Fruit fly (Drosophila melanogaster): ENCODE measurements around the gene Pih1D1.

Gene Pih1D1

DNA sequence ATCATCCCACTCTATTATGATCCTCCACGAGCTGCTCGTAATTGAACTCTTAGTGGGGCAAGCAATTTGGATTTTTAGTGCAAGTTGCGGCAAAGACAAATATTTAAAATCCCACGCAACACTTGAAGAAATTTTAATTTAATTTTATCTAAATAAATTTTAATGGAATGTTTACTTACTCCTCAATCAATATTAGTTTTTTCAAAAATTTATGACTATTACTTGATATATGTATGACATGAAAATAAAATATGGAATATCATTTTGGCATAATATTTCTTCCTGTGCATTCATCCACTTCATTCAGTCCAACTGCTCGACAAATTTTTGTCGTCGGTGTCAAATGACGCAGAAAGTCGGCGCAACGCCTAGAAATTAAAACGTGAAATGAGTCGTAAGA, 28.4 kb upstream of the Pih1D1 start (continued):
- TF ChIP-seq CG3281 (GFP tag; optimal IDR thresholded peaks at IDR 0.05): no peak
- no peak for TF ChIP-seq Ets65A (GFP tag)
- TF ChIP-seq CG6854 (GFP tag; optimal IDR thresholded peaks at IDR 0.05): no peak
- no peak for TF ChIP-seq CG3847 (GFP tag; IDR thresholded peaks at IDR 0.05)
- no peak for TF ChIP-seq nerfin-1 (tag; optimal IDR thresholded peaks at IDR 0.05)
- no peak for TF ChIP-seq sens-2 (GFP tag; IDR thresholded peaks at IDR 0.05)
- no peak for TF ChIP-seq CG17186 (GFP tag; optimal IDR thresholded peaks at IDR 0.05)
- no peak for TF ChIP-seq tin (GFP tag; optimal IDR thresholded peaks at IDR 0.05)
- TF ChIP-seq gfzf (GFP tag; optimal IDR thresholded peaks at IDR 0.05): no peak
- TF ChIP-seq CkIIα-i1 (GFP tag; IDR thresholded peaks at IDR 0.05): no peak
- TF ChIP-seq insv (GFP tag; optimal IDR thresholded peaks at IDR 0.05): no peak
- no peak for TF ChIP-seq ind (GFP tag; optimal IDR thresholded peaks at IDR 0.05)
- no peak for TF ChIP-seq CG8290 (GFP tag; optimal IDR thresholded peaks at IDR 0.05)
- no peak for TF ChIP-seq CG8290 (tag; optimal IDR thresholded peaks at IDR 0.05)
- TF ChIP-seq H2.0 (GFP tag; IDR thresholded peaks at IDR 0.05): no peak
- TF ChIP-seq CG12659 (GFP tag; optimal IDR thresholded peaks at IDR 0.05): peak; percentile 3
- no peak for TF ChIP-seq CG5953 (GFP tag; IDR thresholded peaks at IDR 0.05)
- no peak for TF ChIP-seq Kr (GFP tag; optimal IDR thresholded peaks at IDR 0.05)
- TF ChIP-seq CG15514 (GFP tag; optimal IDR thresholded peaks at IDR 0.05): no peak
- TF ChIP-seq CG12219 (GFP tag; optimal IDR thresholded peaks at IDR 0.05): no peak
- no peak for TF ChIP-seq CG33557 (GFP tag; optimal IDR thresholded peaks at IDR 0.05)
- no peak for TF ChIP-seq Sin3A (optimal IDR thresholded peaks at IDR 0.05)
- no peak for TF ChIP-seq ERR (GFP tag; optimal IDR thresholded peaks at IDR 0.05)
- TF ChIP-seq nmo (GFP tag; optimal IDR thresholded peaks at IDR 0.05): peak; percentile 32
- peak in 1 of 2 experiments; percentile 63 for TF ChIP-seq Hr51 (GFP tag; optimal IDR thresholded peaks at IDR 0.05)
- TF ChIP-seq CG11504 (tag; optimal IDR thresholded peaks at IDR 0.05): peak; percentile 38
- TF ChIP-seq hbn (GFP tag; IDR thresholded peaks at IDR 0.05; ENCODE audit: partially characterized antibody): no peak
- TF ChIP-seq gt (GFP tag; IDR thresholded peaks at IDR 0.05): no peak
- no peak for TF ChIP-seq hth (optimal IDR thresholded peaks at IDR 0.05)
- no peak for TF ChIP-seq CG34376 (GFP tag; optimal IDR thresholded peaks at IDR 0.05)
- no peak for TF ChIP-seq Dll (GFP tag; IDR thresholded peaks at IDR 0.05; ENCODE audit: partially characterized antibody)
- TF ChIP-seq kni (GFP tag; optimal IDR thresholded peaks at IDR 0.05): no peak
- TF ChIP-seq Hr3 (GFP tag; optimal IDR thresholded peaks at IDR 0.05): peak; percentile 15
- peak in 1 of 2 experiments; percentile 29 for TF ChIP-seq bsh (GFP tag; optimal IDR thresholded peaks at IDR 0.05)
- TF ChIP-seq pho (GFP tag; optimal IDR thresholded peaks at IDR 0.05): no peak
- no peak for TF ChIP-seq sisA (GFP tag; IDR thresholded peaks at IDR 0.05)
- TF ChIP-seq Vsx1 (GFP tag; optimal IDR thresholded peaks at IDR 0.05): no peak
- TF ChIP-seq dm (GFP tag; optimal IDR thresholded peaks at IDR 0.05): no peak
- TF ChIP-seq sna (GFP tag; IDR thresholded peaks at IDR 0.05; ENCODE audit: partially characterized antibody): no peak
- TF ChIP-seq Rfx (GFP tag; IDR thresholded peaks at IDR 0.05): no peak
- TF ChIP-seq emc (GFP tag; optimal IDR thresholded peaks at IDR 0.05): no peak
- TF ChIP-seq grau (tag; optimal IDR thresholded peaks at IDR 0.05): peak; percentile 26
- no peak for TF ChIP-seq chif (GFP tag; optimal IDR thresholded peaks at IDR 0.05)
- no peak for TF ChIP-seq BtbVII (GFP tag; optimal IDR thresholded peaks at IDR 0.05)
- TF ChIP-seq CG4282 (GFP tag; optimal IDR thresholded peaks at IDR 0.05): no peak
- TF ChIP-seq vfl (GFP tag; optimal IDR thresholded peaks at IDR 0.05): no peak
- peak; percentile 16 for TF ChIP-seq CG12391 (tag; optimal IDR thresholded peaks at IDR 0.05)
- peak; percentile 21; the same call in 1 of the 2 replicates for TF ChIP-seq Ada2b (GFP tag; IDR thresholded peaks at IDR 0.05)
- no peak for TF ChIP-seq CG16813 (GFP tag; IDR thresholded peaks at IDR 0.05; ENCODE audit: partially characterized antibody)
- no peak for TF ChIP-seq esg (GFP tag; conservative IDR thresholded peaks at IDR 0.05)
- no peak for TF ChIP-seq kah (GFP tag; optimal IDR thresholded peaks at IDR 0.05)
- TF ChIP-seq slou (GFP tag; optimal IDR thresholded peaks at IDR 0.05): no peak

Measured in whole organism, embryonic.